Worm (Caenorhabditis elegans) whole organism, L1 larva: ENCODE measurements around the gene C55C3.8.

ENCODE experiments used
- ceh-63 ChIP-seq: fragments of 200-800 bp; sonication (Bioruptor generic); optimal IDR thresholded peaks from 2 replicates; lab custom pipeline; 2018; ENCODE audit warnings: mild to moderate bottlenecking, missing genetic modification characterization, missing compliant biosample characterization
- hlh-17 ChIP-seq: fragments of 200-800 bp; sonication (Bioruptor generic); optimal IDR thresholded peaks from 2 replicates; lab custom pipeline; 2018; ENCODE audit warnings: missing genetic modification characterization, mild to moderate bottlenecking, missing compliant biosample characterization, moderate library complexity, borderline replicate concordance
- jun-1 ChIP-seq: fragments of 150-350 bp; optimal IDR thresholded peaks from 2 replicates; lab custom pipeline; 2014; ENCODE audit warnings: missing biosample characterization, missing genetic modification reagents, missing genetic modification characterization
- lin-13 ChIP-seq: fragments of 150-350 bp; optimal IDR thresholded peaks from 2 replicates; lab custom pipeline; 2014; ENCODE audit warnings: missing biosample characterization, missing genetic modification reagents, missing genetic modification characterization
- mep-1 ChIP-seq: fragments of 150-350 bp; optimal IDR thresholded peaks from 2 replicates; lab custom pipeline; 2014; ENCODE audit warnings: missing biosample characterization, missing genetic modification characterization
- unc-62 ChIP-seq: fragments of 150-350 bp; optimal IDR thresholded peaks from 2 replicates; lab custom pipeline; 2014; ENCODE audit warnings: missing biosample characterization, missing genetic modification reagents, missing genetic modification characterization

The C55C3.8 gene

ce11 chrIV:5744114-5744513 lies 53.3 kb downstream of the C55C3.8 start, which contains the start of gene C45E5.1:
C45E5.1 (plus strand) TSS chrIV:5744403.
- no peak for TF ChIP-seq unc-62 (GFP tag; lab: Kevin White, UChicago)
- no peak for TF ChIP-seq jun-1 (tag; lab: Kevin White, UChicago)
- no peak for TF ChIP-seq mep-1 (tag; lab: Kevin White, UChicago)
- no peak for TF ChIP-seq ceh-63 (GFP tag; lab: Kevin White, UChicago)
- no peak for TF ChIP-seq hlh-17 (GFP tag; lab: Kevin White, UChicago)
- no peak for TF ChIP-seq lin-13 (GFP tag; lab: Kevin White, UChicago)
